Worm (Caenorhabditis elegans) whole organism, young adult: ENCODE results near the gene Y79H2A.12.

Experiments
- B0336.3 ChIP-seq: fragments of 200-800 bp; sonication (Bioruptor generic); IDR thresholded peaks from 2 replicates; pipeline ENCODE4 v1.3.6; 2022; ENCODE audit warnings: missing genetic modification characterization, missing compliant biosample characterization
- C06A6.2 ChIP-seq: fragments of 200-800 bp; sonication (Bioruptor generic); conservative IDR thresholded peaks from 2 replicates; pipeline ENCODE4 v1.3.6; 2022; ENCODE audit warnings: missing genetic modification characterization, missing compliant biosample characterization
- F10E7.11 ChIP-seq: sonication (generic microtip); optimal IDR thresholded peaks from 2 replicates; lab custom pipeline; 2017; ENCODE audit warnings: mild to moderate bottlenecking, missing genetic modification characterization, moderate library complexity, missing compliant biosample characterization
- F23B12.7 ChIP-seq: sonication (generic microtip); optimal IDR thresholded peaks from 2 replicates; lab custom pipeline; 2017; ENCODE audit warnings: missing genetic modification characterization, mild to moderate bottlenecking, missing compliant biosample characterization, antibody characterized with exemption, moderate library complexity; ENCODE audit not compliant: insufficient read depth
- F37B4.10 ChIP-seq: fragments of 200-800 bp; sonication (Bioruptor generic); IDR thresholded peaks from 2 replicates; pipeline ENCODE4 v1.3.6; 2022; ENCODE audit warnings: missing genetic modification characterization, missing compliant biosample characterization
- F57A8.1 ChIP-seq: fragments of 200-800 bp; sonication (Bioruptor generic); optimal IDR thresholded peaks from 2 replicates; lab custom pipeline; 2018; ENCODE audit warnings: mild to moderate bottlenecking, missing genetic modification characterization, moderate library complexity, missing compliant biosample characterization
- T26A5.8 ChIP-seq: sonication (generic microtip); optimal IDR thresholded peaks from 2 replicates; lab custom pipeline; 2016; ENCODE audit warnings: missing genetic modification characterization, missing compliant biosample characterization
- Y53G8AR.9 ChIP-seq: fragments of 200-800 bp; sonication (Bioruptor generic); conservative IDR thresholded peaks from 2 replicates; pipeline ENCODE4 v1.3.6; 2022; ENCODE audit warnings: missing genetic modification reagents, missing genetic modification characterization, missing compliant biosample characterization
- Y56A3A.18 ChIP-seq: fragments of 200-800 bp; sonication (Bioruptor generic); IDR thresholded peaks from 2 replicates; pipeline ENCODE4 v1.3.6; 2022; ENCODE audit warnings: missing genetic modification reagents, missing genetic modification characterization, missing compliant biosample characterization
- Y67H2A.10 ChIP-seq: fragments of 200-800 bp; sonication (Bioruptor generic); conservative IDR thresholded peaks from 2 replicates; pipeline ENCODE4 v1.3.6; 2022; ENCODE audit warnings: missing genetic modification reagents, missing genetic modification characterization, missing compliant biosample characterization
- Y79H2A.3 ChIP-seq: fragments of 200-800 bp; sonication (Bioruptor generic); conservative IDR thresholded peaks from 2 replicates; pipeline ENCODE4 v1.3.6; 2022; ENCODE audit warnings: missing genetic modification reagents, missing genetic modification characterization, missing compliant biosample characterization
- akir-1 ChIP-seq: fragments of 200-800 bp; sonication (Bioruptor generic); optimal IDR thresholded peaks from 2 replicates; lab custom pipeline; 2018; ENCODE audit warnings: mild to moderate bottlenecking, missing genetic modification characterization, moderate library complexity, missing compliant biosample characterization
- ama-1 ChIP-seq, 3 experiments: fragments of 150-350 bp in 1 of 3; sonication (generic microtip) in 2 of 3; optimal IDR thresholded peaks; 2 replicates each; lab custom pipeline; 2014 to 2018; ENCODE audit warnings: missing biosample characterization in 2 of 3, missing genetic modification characterization in 2 of 3, missing genetic modification reagents in 2 of 3
- atf-7 ChIP-seq: sonication (generic microtip); optimal IDR thresholded peaks from 2 replicates; lab custom pipeline; 2017; ENCODE audit warnings: mild to moderate bottlenecking, missing genetic modification characterization, missing compliant biosample characterization
- bed-2 ChIP-seq: fragments of 200-800 bp; sonication (Bioruptor generic); IDR thresholded peaks from 2 replicates; pipeline ENCODE4 v1.3.6; 2022; ENCODE audit warnings: missing genetic modification reagents, missing genetic modification characterization, missing compliant biosample characterization
- ccch-3 ChIP-seq: fragments of 200-800 bp; sonication (Bioruptor generic); optimal IDR thresholded peaks from 2 replicates; lab custom pipeline; 2018; ENCODE audit warnings: mild to moderate bottlenecking, missing genetic modification characterization, missing compliant biosample characterization
- cebp-1 ChIP-seq, 2 experiments: fragments of 200-800 bp in 1 of 2; sonication (Bioruptor generic) in 1 of 2; sonication (generic microtip) in 1 of 2; IDR thresholded peaks in 1 of 2; optimal IDR thresholded peaks in 1 of 2; 2 replicates each; pipeline versions ENCODE4 v1.3.6 to Lab custom; 2017 to 2022; ENCODE audit warnings: missing compliant biosample characterization in 2 of 2, missing genetic modification characterization in 2 of 2, mild to moderate bottlenecking in 1 of 2, missing genetic modification reagents in 1 of 2, moderate library complexity in 1 of 2
- ceh-58 ChIP-seq: fragments of 200-800 bp; sonication (Bioruptor generic); IDR thresholded peaks from 2 replicates; pipeline ENCODE4 v1.3.6; 2022; ENCODE audit warnings: missing genetic modification characterization, missing compliant biosample characterization
- chd-7 ChIP-seq: sonication (generic microtip); optimal IDR thresholded peaks from 2 replicates; lab custom pipeline; 2016; ENCODE audit warnings: mild to moderate bottlenecking, missing genetic modification characterization, moderate library complexity, missing compliant biosample characterization
- die-1 ChIP-seq: sonication (generic microtip); optimal IDR thresholded peaks from 2 replicates; lab custom pipeline; 2016; ENCODE audit warnings: missing genotype, mild to moderate bottlenecking, missing genetic modification characterization, missing compliant biosample characterization
- dox-1 ChIP-seq: fragments of 200-800 bp; sonication (Bioruptor generic); IDR thresholded peaks from 2 replicates; pipeline ENCODE4 v1.3.6; 2022; ENCODE audit warnings: missing genetic modification reagents, missing genetic modification characterization, missing compliant biosample characterization
- egl-18 ChIP-seq: fragments of 200-800 bp; sonication (Bioruptor generic); IDR thresholded peaks from 2 replicates; pipeline ENCODE4 v1.3.6; 2022; ENCODE audit warnings: missing genetic modification reagents, missing genetic modification characterization, missing compliant biosample characterization
- ets-4 ChIP-seq: fragments of 200-800 bp; sonication (Bioruptor generic); optimal IDR thresholded peaks from 2 replicates; lab custom pipeline; 2018; ENCODE audit warnings: mild to moderate bottlenecking, missing genetic modification characterization, missing compliant biosample characterization
- hlh-12 ChIP-seq: sonication (generic microtip); optimal IDR thresholded peaks from 2 replicates; lab custom pipeline; 2016; ENCODE audit warnings: missing genetic modification characterization, missing compliant biosample characterization
- hmg-1.2 ChIP-seq: fragments of 200-800 bp; sonication (Bioruptor generic); IDR thresholded peaks from 2 replicates; pipeline ENCODE4 v1.3.6; 2022; ENCODE audit warnings: missing genetic modification reagents, missing genetic modification characterization, missing compliant biosample characterization
- hmg-20 ChIP-seq: fragments of 200-800 bp; sonication (Bioruptor generic); IDR thresholded peaks from 2 replicates; pipeline ENCODE4 v1.3.6; 2022; ENCODE audit warnings: missing genetic modification reagents, missing genetic modification characterization, missing compliant biosample characterization
- hsf-1 ChIP-seq: fragments of 200-800 bp; sonication (Bioruptor generic); IDR thresholded peaks from 2 replicates; pipeline ENCODE4 v1.3.6; 2022; ENCODE audit warnings: missing genetic modification reagents, missing genetic modification characterization, missing compliant biosample characterization
- let-607 ChIP-seq, 2 experiments: fragments of 200-800 bp in 1 of 2; sonication (Bioruptor generic) in 1 of 2; sonication (generic microtip) in 1 of 2; optimal IDR thresholded peaks; 2 replicates each; lab custom pipeline; 2016 to 2018; ENCODE audit warnings: mild to moderate bottlenecking in 2 of 2, missing compliant biosample characterization in 2 of 2, missing genetic modification characterization in 2 of 2, moderate library complexity in 2 of 2, missing genotype in 1 of 2
- lin-40 ChIP-seq: sonication (generic microtip); optimal IDR thresholded peaks from 2 replicates; lab custom pipeline; 2016; ENCODE audit warnings: missing genetic modification characterization, mild to moderate bottlenecking, missing compliant biosample characterization, missing genotype, missing genetic modification reagents
- lsl-1 ChIP-seq: fragments of 200-800 bp; sonication (Bioruptor generic); optimal IDR thresholded peaks from 2 replicates; lab custom pipeline; 2018; ENCODE audit warnings: mild to moderate bottlenecking, missing genetic modification characterization, moderate library complexity, missing compliant biosample characterization
- mcd-1 ChIP-seq: fragments of 200-800 bp; sonication (Bioruptor generic); IDR thresholded peaks from 2 replicates; pipeline ENCODE4 v1.3.6; 2022; ENCODE audit warnings: missing genetic modification reagents, missing genetic modification characterization, missing compliant biosample characterization
- mes-4 ChIP-seq: sonication (generic microtip); optimal IDR thresholded peaks from 2 replicates; lab custom pipeline; 2016; ENCODE audit warnings: missing genotype, missing genetic modification characterization, missing compliant biosample characterization
- nfya-2 ChIP-seq: fragments of 200-800 bp; sonication (Bioruptor generic); IDR thresholded peaks from 2 replicates; pipeline ENCODE4 v1.3.6; 2022; ENCODE audit warnings: missing genetic modification reagents, missing genetic modification characterization, missing compliant biosample characterization
- pha-4 ChIP-seq: fragments of 150-350 bp; sonication (generic microtip); optimal IDR thresholded peaks from 2 replicates; lab custom pipeline; 2014; ENCODE audit warnings: missing biosample characterization, missing genetic modification reagents, missing genetic modification characterization
- rcor-1 ChIP-seq: fragments of 200-800 bp; sonication (Bioruptor generic); IDR thresholded peaks from 2 replicates; pipeline ENCODE4 v1.3.6; 2022; ENCODE audit warnings: missing genetic modification reagents, missing genetic modification characterization, missing compliant biosample characterization
- rpc-1 ChIP-seq, 2 experiments: fragments of 150-350 bp in 1 of 2; sonication (generic microtip) in 1 of 2; optimal IDR thresholded peaks; 2 replicates each; lab custom pipeline; 2014 to 2018; ENCODE audit warnings: missing biosample characterization in 1 of 2, missing genetic modification characterization in 1 of 2, missing genetic modification reagents in 1 of 2, missing genotype in 1 of 2
- unc-130 ChIP-seq: sonication (generic microtip); optimal IDR thresholded peaks from 2 replicates; lab custom pipeline; 2016; ENCODE audit warnings: missing genetic modification reagents, missing genetic modification characterization, missing compliant biosample characterization
- ztf-22 ChIP-seq: fragments of 200-800 bp; sonication (Bioruptor generic); optimal IDR thresholded peaks from 2 replicates; lab custom pipeline; 2018; ENCODE audit warnings: mild to moderate bottlenecking, missing genetic modification characterization, moderate library complexity, missing compliant biosample characterization
- ztf-25 ChIP-seq: fragments of 200-800 bp; sonication (Bioruptor generic); IDR thresholded peaks from 2 replicates; pipeline ENCODE4 v1.3.6; 2022; ENCODE audit warnings: missing genetic modification reagents, missing genetic modification characterization, missing compliant biosample characterization
- ztf-3 ChIP-seq: fragments of 200-800 bp; sonication (Bioruptor generic); optimal IDR thresholded peaks from 2 replicates; lab custom pipeline; 2018; ENCODE audit warnings: mild to moderate bottlenecking, missing genetic modification characterization, missing compliant biosample characterization
- ztf-6 ChIP-seq: fragments of 200-800 bp; sonication (Bioruptor generic); IDR thresholded peaks from 2 replicates; pipeline ENCODE4 v1.3.6; 2022; ENCODE audit warnings: missing genetic modification reagents, missing genetic modification characterization, missing compliant biosample characterization

Y79H2A.12 gene

ce11 chrIII:12022281-12022680, 6.4 kb downstream of the Y79H2A.12 start (continued):
- no peak for TF ChIP-seq ztf-6 (GFP tag; lab: Robert Waterston, UW)
- TF ChIP-seq F23B12.7 (tag; lab: Kevin White, UChicago), result no peak
- TF ChIP-seq hsf-1 (GFP tag; lab: Robert Waterston, UW), result 0 out of 2 replicates have a peak, but pooled peaks have one; percentile 8
- no peak for TF ChIP-seq T26A5.8
- no peak for TF ChIP-seq egl-18 (GFP tag; lab: Robert Waterston, UW)
- TF ChIP-seq cebp-1 (GFP tag; IDR thresholded peaks at IDR 0.05; lab: Robert Waterston, UW), result no peak
- no peak for TF ChIP-seq cebp-1 (tag; optimal IDR thresholded peaks at IDR 0.05; lab: Kevin White, UChicago)
- no peak for TF ChIP-seq rcor-1 (GFP tag; lab: Robert Waterston, UW)
- no peak for TF ChIP-seq nfya-2 (GFP tag; lab: Robert Waterston, UW)
- no peak for TF ChIP-seq ets-4
- TF ChIP-seq chd-7 (tag; lab: Kevin White, UChicago), result no peak
- no peak for TF ChIP-seq ztf-3 (GFP tag; lab: Kevin White, UChicago)
- TF ChIP-seq ccch-3, result no peak
- no peak for TF ChIP-seq lin-40 (tag; lab: Kevin White, UChicago)
- no peak for TF ChIP-seq hmg-1.2 (GFP tag; lab: Robert Waterston, UW)
- no peak for TF ChIP-seq lsl-1 (GFP tag; lab: Kevin White, UChicago)
- TF ChIP-seq rpc-1 (optimal IDR thresholded peaks at IDR 0.05; lab: Kevin White, UChicago), result no peak
- TF ChIP-seq rpc-1 (tag; optimal IDR thresholded peaks at IDR 0.05; lab: Kevin White, UChicago), result no peak
- TF ChIP-seq die-1, result no peak
- TF ChIP-seq let-607 (tag; optimal IDR thresholded peaks at IDR 0.05; lab: Kevin White, UChicago), result no peak
- TF ChIP-seq F57A8.1 (GFP tag; lab: Kevin White, UChicago), result peak; percentile 16
- TF ChIP-seq akir-1, result no peak
- TF ChIP-seq B0336.3 (GFP tag; lab: Robert Waterston, UW), result peak; percentile 67; the same call in 1 of the 2 replicates
- no peak for TF ChIP-seq F10E7.11
- no peak for TF ChIP-seq Y79H2A.3 (GFP tag; lab: Robert Waterston, UW)
- no peak for TF ChIP-seq Y67H2A.10
- no peak for TF ChIP-seq ztf-22 (GFP tag; lab: Kevin White, UChicago)

ce11 chrIII:12020074-12020602, 8.5 kb downstream of the Y79H2A.12 start, which contains the start of gene brp-1:
Gene brp-1, plus strand, starts transcription at chrIII:12020552.
- TF ChIP-seq ztf-3 (GFP tag; lab: Kevin White, UChicago) (no peak), atf-7 (tag; lab: Kevin White, UChicago) (peak; percentile 76), hlh-12 (tag; lab: Kevin White, UChicago) (no peak), ama-1 (optimal IDR thresholded peaks at IDR 0.05; lab: Kevin White, UChicago) (peak; percentile 9), ama-1 (GFP tag; optimal IDR thresholded peaks at IDR 0.05; lab: Kevin White, UChicago) (no peak)

ce11 chrIII:12017999-12018398, 10.7 kb downstream of the Y79H2A.12 start:
- no peak for TF ChIP-seq Y56A3A.18

- TF ChIP-seq T26A5.8 (no peak), dox-1 (GFP tag; lab: Robert Waterston, UW) (no peak), cebp-1 (GFP tag; IDR thresholded peaks at IDR 0.05; lab: Robert Waterston, UW) (no peak), cebp-1 (tag; optimal IDR thresholded peaks at IDR 0.05; lab: Kevin White, UChicago) (peak; percentile 13)
Measured at ce11 chrIII:12015611-12016010, 13.1 kb downstream of the Y79H2A.12 start.

ce11 chrIII:12015183-12015582, 13.5 kb downstream of the Y79H2A.12 start:
- TF ChIP-seq F37B4.10 (GFP tag; lab: Robert Waterston, UW), result no peak
- no peak for TF ChIP-seq ceh-58 (GFP tag; lab: Robert Waterston, UW)
- TF ChIP-seq rpc-1 (optimal IDR thresholded peaks at IDR 0.05; lab: Kevin White, UChicago), result no peak
- TF ChIP-seq rpc-1 (tag; optimal IDR thresholded peaks at IDR 0.05; lab: Kevin White, UChicago), result no peak
- no peak for TF ChIP-seq mcd-1 (GFP tag; lab: Robert Waterston, UW)
- no peak for TF ChIP-seq mes-4
- TF ChIP-seq Y53G8AR.9 (GFP tag; lab: Robert Waterston, UW), result no peak
- TF ChIP-seq C06A6.2 (GFP tag; lab: Robert Waterston, UW), result no peak
- TF ChIP-seq F10E7.11, result no peak
- TF ChIP-seq bed-2 (GFP tag; lab: Robert Waterston, UW), result no peak
- TF ChIP-seq hmg-20 (GFP tag; lab: Robert Waterston, UW), result no peak
- no peak for TF ChIP-seq pha-4 (tag; lab: Kevin White, UChicago)
- no peak for TF ChIP-seq ztf-25 (GFP tag; lab: Robert Waterston, UW)
- TF ChIP-seq die-1, result no peak
- no peak for TF ChIP-seq unc-130 (GFP tag; lab: Kevin White, UChicago)
- TF ChIP-seq, all 124 proteins: peak for 0
